Fruit fly (Drosophila melanogaster): ENCODE measurements around the gene Dic1.
A peak's percentile ranks its signal among the peaks of the same experiment; 100 is the strongest.

Gene Dic1

dm6 chr3R:13401722-13402296 lies 37.1 kb downstream of the Dic1 start, which contains the start of gene GILT1 (continued):
- TF ChIP-seq CG8319 (GFP tag; optimal IDR thresholded peaks at IDR 0.05), result no peak
- TF ChIP-seq CG1621 (tag; optimal IDR thresholded peaks at IDR 0.05), result no peak
- no peak for TF ChIP-seq CG6163 (GFP tag; IDR thresholded peaks at IDR 0.05)
- TF ChIP-seq CG11762 (GFP tag; optimal IDR thresholded peaks at IDR 0.05; ENCODE audit: insufficient read depth), result no peak
- TF ChIP-seq Sox102F (GFP tag; optimal IDR thresholded peaks at IDR 0.05), result no peak
- TF ChIP-seq Ets96B (tag; optimal IDR thresholded peaks at IDR 0.05), result no peak
- TF ChIP-seq dac (GFP tag; optimal IDR thresholded peaks at IDR 0.05), result no peak
- no peak for TF ChIP-seq CG4318 (GFP tag; optimal IDR thresholded peaks at IDR 0.05)
- TF ChIP-seq dsx (GFP tag; optimal IDR thresholded peaks at IDR 0.05; ENCODE audit: poor library complexity, severe bottlenecking), result no peak
- TF ChIP-seq CG6792 (GFP tag; optimal IDR thresholded peaks at IDR 0.05), result no peak
- peak; percentile 38; the same call in 2 of the 3 replicates for TF ChIP-seq eg (GFP tag; IDR thresholded peaks at IDR 0.05)
- no peak for TF ChIP-seq cyc (GFP tag; optimal IDR thresholded peaks at IDR 0.05)
- no peak for TF ChIP-seq lz (GFP tag; optimal IDR thresholded peaks at IDR 0.05)
- no peak for TF ChIP-seq spab (GFP tag; optimal IDR thresholded peaks at IDR 0.05)
- no peak for TF ChIP-seq CG11294 (GFP tag; IDR thresholded peaks at IDR 0.05)
- no peak for TF ChIP-seq CG31627 (GFP tag; optimal IDR thresholded peaks at IDR 0.05)
- TF ChIP-seq CG34406 (GFP tag; optimal IDR thresholded peaks at IDR 0.05), result no peak
- TF ChIP-seq CG3919 (GFP tag; optimal IDR thresholded peaks at IDR 0.05), result peak; percentile 24
- TF ChIP-seq vri (GFP tag; optimal IDR thresholded peaks at IDR 0.05), result peak; percentile 36
- no peak for TF ChIP-seq CG8119 (GFP tag; IDR thresholded peaks at IDR 0.05)
- no peak for TF ChIP-seq CG3032 (tag; optimal IDR thresholded peaks at IDR 0.05)
- TF ChIP-seq fd85E (GFP tag; optimal IDR thresholded peaks at IDR 0.05), result no peak
- TF ChIP-seq CG11902 (GFP tag; optimal IDR thresholded peaks at IDR 0.05), result no peak
- no peak for TF ChIP-seq CG9139 (GFP tag; optimal IDR thresholded peaks at IDR 0.05)
- no peak for TF ChIP-seq ss (GFP tag; optimal IDR thresholded peaks at IDR 0.05)
- no peak for TF ChIP-seq CG8632 (GFP tag; optimal IDR thresholded peaks at IDR 0.05)
- no peak for TF ChIP-seq Sox14 (GFP tag; optimal IDR thresholded peaks at IDR 0.05)
- no peak for TF ChIP-seq Gug (GFP tag; IDR thresholded peaks at IDR 0.05)
- no peak for TF ChIP-seq Ets21C (GFP tag; optimal IDR thresholded peaks at IDR 0.05)

dm6 chr3R:13403032-13403459 lies 38.3 kb downstream of the Dic1 start, which contains the start of gene Dpm3:
Gene Dpm3 (minus strand): TSS chr3R:13403051.
- TF ChIP-seq CG3032 (tag; optimal IDR thresholded peaks at IDR 0.05) (peak; percentile 24), spab (GFP tag; optimal IDR thresholded peaks at IDR 0.05) (no peak), Ets96B (tag; optimal IDR thresholded peaks at IDR 0.05) (no peak), vri (GFP tag; optimal IDR thresholded peaks at IDR 0.05) (no peak), CG32006 (GFP tag; optimal IDR thresholded peaks at IDR 0.05) (no peak), Hr39 (GFP tag; optimal IDR thresholded peaks at IDR 0.05) (peak; percentile 13), Gug (GFP tag; IDR thresholded peaks at IDR 0.05) (no peak), Sox15 (GFP tag; optimal IDR thresholded peaks at IDR 0.05) (no peak), ss (GFP tag; optimal IDR thresholded peaks at IDR 0.05) (no peak), lz (GFP tag; optimal IDR thresholded peaks at IDR 0.05) (peak; percentile 3), fkh (GFP tag; optimal IDR thresholded peaks at IDR 0.05) (peak; percentile 98), CG8319 (GFP tag; optimal IDR thresholded peaks at IDR 0.05) (no peak), CG3919 (GFP tag; optimal IDR thresholded peaks at IDR 0.05) (no peak), CG9139 (GFP tag; optimal IDR thresholded peaks at IDR 0.05) (no peak), CG10669 (GFP tag; optimal IDR thresholded peaks at IDR 0.05) (no peak), CG6808 (GFP tag; optimal IDR thresholded peaks at IDR 0.05) (no peak)

- TF ChIP-seq acj6 (GFP tag; optimal IDR thresholded peaks at IDR 0.05) (no peak), CG15336 (GFP tag; IDR thresholded peaks at IDR 0.05) (no peak), Lpt (GFP tag; optimal IDR thresholded peaks at IDR 0.05) (no peak), CG1621 (tag; optimal IDR thresholded peaks at IDR 0.05) (no peak)
Observed at dm6 chr3R:13404841-13405441, 40.2 kb downstream of the Dic1 start, which contains the start of gene yellow-e3. Gene yellow-e3 (minus strand): TSS chr3R:13404870.

All from whole organism, prepupa.